Fruit fly (Drosophila melanogaster): ENCODE data around the gene stol.

DNA sequence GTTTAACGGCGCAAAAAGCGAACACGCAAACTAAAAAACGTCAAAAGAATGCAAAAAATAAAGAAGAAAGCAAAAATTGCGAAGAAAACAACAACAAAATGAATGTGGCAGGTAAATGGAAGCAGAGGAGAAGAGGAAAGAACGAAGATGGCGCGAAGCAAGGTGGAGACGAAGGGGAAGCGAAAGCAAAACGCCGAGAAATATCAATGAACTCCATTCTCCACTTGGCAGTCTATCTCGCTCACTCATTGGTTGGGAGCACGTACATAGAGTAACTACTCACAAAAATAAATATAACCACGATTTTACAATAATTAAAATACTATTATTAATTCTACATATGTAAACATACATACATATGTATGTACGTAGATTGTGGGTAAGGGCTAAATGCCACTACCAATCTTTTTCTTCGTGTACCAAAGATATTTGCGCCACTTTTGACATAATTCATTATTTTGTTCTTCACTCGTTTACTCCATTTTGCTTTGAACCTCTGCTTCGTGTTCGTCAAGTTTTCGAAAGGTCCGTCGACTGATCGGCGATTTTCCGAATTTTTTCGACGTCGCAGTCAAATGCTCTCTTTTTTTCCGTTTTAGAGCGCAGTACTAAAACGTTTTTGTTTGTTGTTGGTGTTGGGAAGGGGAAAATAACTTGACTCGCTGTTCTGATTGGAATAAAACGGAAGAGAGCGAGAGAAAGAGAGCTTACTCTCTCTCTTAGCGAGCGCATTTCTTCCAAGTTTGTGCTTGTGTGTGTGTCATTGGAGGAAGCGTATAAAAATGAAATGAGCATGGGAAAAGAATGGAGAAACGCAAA lies 27.2 kb upstream of the stol start:
- TF ChIP-seq CG8478 (optimal IDR thresholded peaks at IDR 0.05) (no peak), EcR (GFP tag; optimal IDR thresholded peaks at IDR 0.05) (peak in 1 of 2 experiments; percentile 16), psq (optimal IDR thresholded peaks at IDR 0.05) (no peak), usp (GFP tag; optimal IDR thresholded peaks at IDR 0.05) (no peak), Dll (optimal IDR thresholded peaks at IDR 0.05) (no peak)

All from whole organism.